Worm (Caenorhabditis elegans) whole organism, late embryonic: ENCODE results near the gene lcmt-1.

ENCODE experiments used
- dve-1 ChIP-seq: sonication (generic microtip); optimal IDR thresholded peaks from 2 replicates; lab custom pipeline; 2017; ENCODE audit warnings: antibody characterized with exemption, mild to moderate bottlenecking, missing genetic modification characterization, missing compliant biosample characterization
- sox-4 ChIP-seq: sonication (generic microtip); optimal IDR thresholded peaks from 2 replicates; lab custom pipeline; 2017; ENCODE audit warnings: mild to moderate bottlenecking, missing genetic modification characterization, inconsistent platforms, missing compliant biosample characterization

- TF ChIP-seq dve-1 (tag; lab: Kevin White, UChicago) (no peak), sox-4 (no peak)
These were observed 29.6 kb downstream of the lcmt-1 start for ce11 chrIII:4372894-4373293.
